Worm (Caenorhabditis elegans) whole organism, L4 larva: ENCODE measurements around the gene msp-59.
A peak's percentile ranks its signal among the peaks of the same experiment; 100 is the strongest.
"Not testable (repeated sequence)": the region's sequence is repeated elsewhere in the genome, so short reads cannot be mapped to it uniquely, and the experiment has no call there.

Experiments used
- F37D6.2 ChIP-seq: sonication (generic microtip); optimal IDR thresholded peaks from 2 replicates; lab custom pipeline; 2016; ENCODE audit warnings: mild to moderate bottlenecking, missing genetic modification characterization, missing compliant biosample characterization
- Y105C5A.15 ChIP-seq: fragments of 200-800 bp; sonication (Bioruptor generic); IDR thresholded peaks from 2 replicates; pipeline ENCODE4 v1.3.6; 2022; ENCODE audit warnings: missing genetic modification characterization, missing compliant biosample characterization
- Y48G9A.11 ChIP-seq: fragments of 200-800 bp; sonication (Bioruptor generic); IDR thresholded peaks from 2 replicates; pipeline ENCODE4 v1.3.6; 2022; ENCODE audit warnings: missing genetic modification reagents, missing genetic modification characterization, missing compliant biosample characterization
- Y5F2A.4 ChIP-seq: fragments of 200-800 bp; sonication (Bioruptor generic); optimal IDR thresholded peaks from 2 replicates; lab custom pipeline; 2018; ENCODE audit warnings: mild to moderate bottlenecking, missing genetic modification characterization, missing compliant biosample characterization
- ZK337.2 ChIP-seq: fragments of 200-800 bp; sonication (Bioruptor generic); IDR thresholded peaks from 2 replicates; pipeline ENCODE4 v1.3.6; 2022; ENCODE audit warnings: missing genetic modification reagents, missing genetic modification characterization, missing compliant biosample characterization
- ZK546.5 ChIP-seq, 2 experiments: sonication (generic microtip); optimal IDR thresholded peaks; 2 replicates each; lab custom pipeline; 2017; ENCODE audit warnings: missing biosample characterization in 2 of 2, missing genetic modification characterization in 2 of 2
- ceh-32 ChIP-seq: sonication (generic microtip); optimal IDR thresholded peaks from 2 replicates; lab custom pipeline; 2016; ENCODE audit warnings: mild to moderate bottlenecking, missing genetic modification characterization, missing compliant biosample characterization; ENCODE audit not compliant: poor library complexity
- ceh-44 ChIP-seq: fragments of 200-800 bp; sonication (Bioruptor generic); IDR thresholded peaks from 2 replicates; pipeline ENCODE4 v1.3.6; 2022; ENCODE audit warnings: missing genetic modification reagents, missing genetic modification characterization, missing compliant biosample characterization
- ces-1 ChIP-seq: fragments of 150-350 bp; sonication (generic microtip); optimal IDR thresholded peaks from 4 replicates; lab custom pipeline; 2014; ENCODE audit warnings: missing biosample characterization, missing genetic modification reagents, missing genetic modification characterization
- daf-19 ChIP-seq: fragments of 200-800 bp; sonication (Bioruptor generic); conservative IDR thresholded peaks from 2 replicates; pipeline ENCODE4 v1.3.6; 2022; ENCODE audit warnings: missing genetic modification characterization, missing compliant biosample characterization
- daf-8 ChIP-seq: fragments of 200-800 bp; sonication (Bioruptor generic); IDR thresholded peaks from 2 replicates; pipeline ENCODE4 v1.3.6; 2022; ENCODE audit warnings: missing genetic modification characterization, missing compliant biosample characterization
- dmd-6 ChIP-seq: fragments of 200-800 bp; sonication (Bioruptor generic); IDR thresholded peaks from 2 replicates; pipeline ENCODE4 v1.3.6; 2022; ENCODE audit warnings: missing genetic modification reagents, missing genetic modification characterization, missing compliant biosample characterization
- egl-43 ChIP-seq: fragments of 200-800 bp; sonication (Bioruptor generic); IDR thresholded peaks from 2 replicates; pipeline ENCODE4 v1.3.6; 2022; ENCODE audit warnings: missing genetic modification reagents, missing genetic modification characterization, missing compliant biosample characterization
- fkh-10 ChIP-seq: fragments of 150-350 bp; optimal IDR thresholded peaks from 2 replicates; lab custom pipeline; 2014; ENCODE audit warnings: missing biosample characterization, missing genetic modification reagents, missing genetic modification characterization
- fos-1 ChIP-seq: fragments of 150-350 bp; optimal IDR thresholded peaks from 2 replicates; lab custom pipeline; 2014; ENCODE audit warnings: missing biosample characterization, missing genetic modification characterization
- hif-1 ChIP-seq, 2 experiments: sonication (generic microtip); optimal IDR thresholded peaks; 2 replicates each; lab custom pipeline; 2016 to 2017; ENCODE audit warnings: missing compliant biosample characterization in 2 of 2, missing genetic modification characterization in 2 of 2, missing genetic modification reagents in 2 of 2, missing genotype in 2 of 2, mild to moderate bottlenecking in 1 of 2
- hlh-11 ChIP-seq: fragments of 200-800 bp; sonication (Bioruptor generic); optimal IDR thresholded peaks from 2 replicates; lab custom pipeline; 2018; ENCODE audit warnings: mild to moderate bottlenecking, missing genetic modification characterization, missing compliant biosample characterization
- lim-7 ChIP-seq: fragments of 200-800 bp; sonication (Bioruptor generic); IDR thresholded peaks from 2 replicates; pipeline ENCODE4 v1.3.6; 2022; ENCODE audit warnings: missing genetic modification characterization, missing compliant biosample characterization
- lin-38 ChIP-seq: fragments of 200-800 bp; sonication (Bioruptor generic); IDR thresholded peaks from 2 replicates; pipeline ENCODE4 v1.3.6; 2022; ENCODE audit warnings: missing genetic modification reagents, missing genetic modification characterization, missing compliant biosample characterization
- madf-9 ChIP-seq: fragments of 200-800 bp; sonication (Bioruptor generic); conservative IDR thresholded peaks from 2 replicates; pipeline ENCODE4 v1.3.6; 2022; ENCODE audit warnings: missing genetic modification reagents, missing genetic modification characterization, missing compliant biosample characterization
- mdt-29 ChIP-seq: fragments of 200-800 bp; sonication (Bioruptor generic); IDR thresholded peaks from 2 replicates; pipeline ENCODE4 v1.3.6; 2022; ENCODE audit warnings: missing genetic modification reagents, missing genetic modification characterization, missing compliant biosample characterization
- nhr-11 ChIP-seq: fragments of 150-350 bp; optimal IDR thresholded peaks from 2 replicates; lab custom pipeline; 2014; ENCODE audit warnings: missing biosample characterization, missing genetic modification characterization
- nhr-28 ChIP-seq: fragments of 150-350 bp; optimal IDR thresholded peaks from 2 replicates; lab custom pipeline; 2014; ENCODE audit warnings: missing biosample characterization, missing genetic modification characterization
- nhr-42 ChIP-seq: fragments of 200-800 bp; sonication (Bioruptor generic); IDR thresholded peaks from 2 replicates; pipeline ENCODE4 v1.3.6; 2022; ENCODE audit warnings: missing genetic modification characterization, missing compliant biosample characterization
- nhr-6 ChIP-seq: fragments of 150-350 bp; optimal IDR thresholded peaks from 2 replicates; lab custom pipeline; 2014; ENCODE audit warnings: missing biosample characterization, missing genetic modification characterization
- pqm-1 ChIP-seq: sonication (generic microtip); optimal IDR thresholded peaks from 2 replicates; lab custom pipeline; 2017; ENCODE audit warnings: missing biosample characterization, missing genetic modification characterization
- skn-1 ChIP-seq: fragments of 150-350 bp; optimal IDR thresholded peaks from 2 replicates; lab custom pipeline; 2014; ENCODE audit warnings: missing biosample characterization, missing genetic modification characterization
- snpc-1.2 ChIP-seq: fragments of 200-800 bp; sonication (Bioruptor generic); IDR thresholded peaks from 2 replicates; pipeline ENCODE4 v1.3.6; 2022; ENCODE audit warnings: missing genetic modification reagents, missing genetic modification characterization, missing compliant biosample characterization
- unc-130 ChIP-seq: sonication (generic microtip); optimal IDR thresholded peaks from 2 replicates; lab custom pipeline; 2016; ENCODE audit warnings: missing genetic modification reagents, missing genetic modification characterization, missing compliant biosample characterization
- unc-39 ChIP-seq: sonication (generic microtip); optimal IDR thresholded peaks from 2 replicates; lab custom pipeline; 2017; ENCODE audit warnings: missing biosample characterization, missing genetic modification characterization
- zag-1 ChIP-seq: fragments of 150-350 bp; optimal IDR thresholded peaks from 2 replicates; lab custom pipeline; 2014; ENCODE audit warnings: missing biosample characterization, missing genetic modification characterization
- ztf-7 ChIP-seq: fragments of 150-350 bp; optimal IDR thresholded peaks from 2 replicates; lab custom pipeline; 2014; ENCODE audit warnings: missing biosample characterization, missing genetic modification characterization

Gene msp-59

DNA sequence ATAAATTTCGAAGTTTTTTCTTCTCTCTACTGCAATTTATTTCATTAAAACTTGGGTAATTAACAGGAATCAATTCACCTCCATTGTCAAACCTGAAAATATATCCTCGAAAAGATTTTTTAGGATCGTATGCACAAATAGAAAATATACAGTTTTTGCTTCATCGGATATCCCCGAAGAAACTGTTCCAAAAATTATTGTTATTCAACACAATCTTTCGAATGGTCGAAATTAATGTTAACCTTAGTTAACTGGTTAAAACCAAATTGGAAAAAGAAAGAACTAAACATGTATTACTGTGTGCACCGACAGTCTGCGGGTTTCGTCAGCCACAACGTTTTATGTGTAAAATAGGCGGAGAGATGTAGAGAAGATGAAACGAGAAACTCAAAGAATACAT is 4.2 kb upstream of the msp-59 start (continued):
- TF ChIP-seq daf-8, result no peak
- TF ChIP-seq madf-9 (GFP tag; lab: Robert Waterston, UW), result no peak
- no peak for TF ChIP-seq egl-43 (GFP tag; lab: Robert Waterston, UW)
- peak; percentile 25; the same call in 1 of the 2 replicates for TF ChIP-seq nhr-42 (GFP tag; lab: Robert Waterston, UW)
- no peak for TF ChIP-seq zag-1 (tag; lab: Kevin White, UChicago)

DNA sequence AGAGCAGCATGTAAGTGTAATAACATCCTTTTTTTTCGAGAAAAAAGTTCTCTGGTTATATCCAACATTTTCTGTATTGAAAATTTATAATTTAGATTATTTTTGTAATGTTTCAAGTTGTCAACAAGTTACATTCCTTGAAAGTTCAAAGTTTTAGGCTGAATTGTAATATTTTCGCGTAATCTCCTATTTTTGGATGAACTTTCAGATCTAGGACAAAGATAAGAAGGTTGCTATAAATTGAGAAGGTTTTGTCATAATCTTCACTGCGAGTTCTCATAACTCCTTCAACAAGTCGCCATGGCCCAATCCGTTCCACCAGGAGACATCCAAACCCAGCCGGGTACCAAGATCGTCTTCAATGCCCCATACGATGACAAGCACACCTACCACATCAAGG is 3.3 kb upstream of the msp-59 start, which contains the start of gene msp-65:
msp-65 (plus strand) TSS at position 301 of the 400 bp plus-strand sequence.
- not testable (repeated sequence) for TF ChIP-seq ZK337.2, daf-19, ceh-44 (GFP tag; lab: Robert Waterston, UW)

DNA sequence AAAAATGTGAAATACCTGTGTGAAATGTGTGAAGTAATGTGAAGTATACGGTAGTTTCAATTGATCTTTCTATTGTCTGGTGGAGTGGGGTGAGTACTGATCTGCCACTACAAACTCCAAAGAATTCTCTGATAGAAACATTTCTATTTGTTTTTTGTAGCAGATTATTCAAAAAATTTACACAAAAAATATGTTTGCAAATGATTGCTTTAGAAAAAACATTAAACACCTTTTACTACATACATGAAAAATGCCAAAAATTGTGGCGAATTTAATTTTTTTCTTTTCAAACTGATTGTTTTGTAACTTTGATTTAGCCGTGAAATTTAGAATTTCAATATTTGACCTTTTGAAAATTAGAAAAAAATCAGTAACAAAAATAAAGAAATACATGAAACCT is 3.2 kb downstream of the msp-59 start, which contains the start of gene ZK354.3:
ZK354.3 (plus strand) TSS at position 301 of the 400 bp plus-strand sequence.
- no peak for TF ChIP-seq fkh-10 (GFP tag; lab: Kevin White, UChicago)
- no peak for TF ChIP-seq pqm-1 (tag; lab: Kevin White, UChicago)
- no peak for TF ChIP-seq F37D6.2 (tag; lab: Kevin White, UChicago)
- TF ChIP-seq unc-130 (GFP tag; lab: Kevin White, UChicago), result no peak
- TF ChIP-seq ztf-7 (tag; lab: Kevin White, UChicago), result no peak

DNA sequence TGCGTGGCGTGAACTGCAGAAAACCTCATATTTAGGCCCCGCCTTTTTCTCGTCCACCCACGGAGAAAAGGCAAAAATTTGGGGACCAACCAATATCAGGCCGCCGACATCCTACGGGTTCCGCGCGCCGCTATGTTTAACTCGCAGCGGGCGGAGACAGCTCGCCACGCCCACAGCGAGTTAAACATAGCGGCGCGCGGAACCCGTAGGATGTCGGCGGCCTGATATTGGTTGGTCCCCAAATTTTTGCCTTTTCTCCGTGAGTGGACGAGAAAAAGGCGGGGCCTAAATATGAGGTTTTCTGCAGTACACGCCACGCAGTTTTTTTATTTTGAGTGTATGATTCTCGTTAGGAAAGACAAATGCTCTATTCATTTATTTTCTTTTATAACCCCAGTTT is 3.8 kb downstream of the msp-59 start:
- 0 out of 2 replicates have a peak, but pooled peaks have one; percentile 79 for TF ChIP-seq snpc-1.2

DNA sequence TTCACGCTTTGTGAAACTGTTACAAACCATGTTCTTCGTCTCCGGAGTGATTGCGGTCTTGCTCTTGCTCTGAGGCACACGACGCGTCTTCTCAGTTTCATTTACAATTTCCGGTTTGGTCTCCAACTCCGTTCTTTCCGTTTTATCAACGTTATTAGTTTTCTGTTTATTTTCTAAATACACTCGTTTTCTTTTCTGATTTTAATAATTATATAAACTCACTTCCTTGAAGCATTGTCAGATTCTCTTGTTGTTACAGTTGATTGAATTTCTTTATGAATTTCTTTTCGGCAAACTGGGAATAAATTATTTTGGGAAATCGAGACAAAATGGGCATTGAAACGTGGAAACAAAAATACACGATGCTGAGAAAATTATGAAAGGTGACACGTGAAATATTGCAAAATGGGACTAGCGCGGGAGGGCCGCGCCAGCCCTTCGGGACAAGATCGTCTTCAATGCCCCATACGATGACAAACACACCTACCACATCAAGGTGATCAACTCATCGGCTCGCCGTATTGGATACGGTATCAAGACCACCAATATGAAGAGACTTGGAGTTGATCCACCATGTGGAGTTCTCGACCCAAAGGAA is 4.8 kb downstream of the msp-59 start, which contains the start of the genes ZK354.9 and msp-58:
ZK354.9 (minus strand) TSS at position 101 of the 598 bp plus-strand sequence.
msp-58 (plus strand) TSS at position 548 of the 598 bp plus-strand sequence.
- TF ChIP-seq dmd-6 (GFP tag; lab: Robert Waterston, UW); hlh-11 (tag; lab: Kevin White, UChicago); unc-39 (tag; lab: Kevin White, UChicago): not testable (repeated sequence)

DNA sequence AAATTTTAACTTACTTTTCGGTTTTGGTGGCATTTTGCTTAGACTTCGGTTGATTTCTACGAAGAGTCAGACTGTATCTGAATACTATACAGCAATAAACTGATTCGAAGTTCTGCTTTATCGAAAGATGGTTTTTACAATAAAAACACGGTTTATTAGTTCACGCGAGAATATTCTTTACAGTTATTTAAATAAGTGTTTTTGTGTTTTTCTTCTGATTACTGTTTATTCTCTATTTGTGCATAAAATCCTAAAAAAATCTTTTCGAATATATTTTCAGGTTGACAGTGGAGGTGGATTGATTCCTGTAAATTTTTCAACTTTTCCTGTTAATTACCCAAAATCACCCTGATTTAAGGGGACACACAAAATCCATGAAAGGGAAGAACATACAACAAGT is 6.9 kb downstream of the msp-59 start, which contains the start of gene ZK354.8:
ZK354.8 (minus strand) TSS at position 101 of the 400 bp plus-strand sequence.
- TF ChIP-seq dmd-6 (GFP tag; lab: Robert Waterston, UW), result no peak
- no peak for TF ChIP-seq ceh-32 (tag; lab: Kevin White, UChicago)
- no peak for TF ChIP-seq Y105C5A.15 (GFP tag; lab: Robert Waterston, UW)
- no peak for TF ChIP-seq skn-1 (tag; lab: Kevin White, UChicago)
- TF ChIP-seq ZK337.2 (GFP tag; lab: Robert Waterston, UW), result no peak
- TF ChIP-seq nhr-6 (tag; lab: Kevin White, UChicago), result no peak
- no peak for TF ChIP-seq hif-1 (tag; optimal IDR thresholded peaks at IDR 0.05; lab: Kevin White, UChicago)
- no peak for TF ChIP-seq nhr-11 (tag; lab: Kevin White, UChicago)
- TF ChIP-seq ces-1, result no peak
- no peak for TF ChIP-seq lim-7 (GFP tag; lab: Robert Waterston, UW)
- TF ChIP-seq lin-38, result no peak
- no peak for TF ChIP-seq mdt-29 (GFP tag; lab: Robert Waterston, UW)
- TF ChIP-seq nhr-28 (tag; lab: Kevin White, UChicago), result no peak
- no peak for TF ChIP-seq Y5F2A.4 (GFP tag; lab: Kevin White, UChicago)
- TF ChIP-seq ZK546.5 (tag; optimal IDR thresholded peaks at IDR 0.05; lab: Kevin White, UChicago), result no peak
- TF ChIP-seq Y48G9A.11, result no peak
- TF ChIP-seq fos-1 (tag; lab: Kevin White, UChicago), result no peak
